Fruit fly (Drosophila melanogaster) Kc167 (cell line): ENCODE measurements around the gene Srp14.

Experiments used
- h ChIP-seq: fragments of >200 bp; optimal IDR thresholded peaks from 3 replicates; lab custom pipeline; 2018; ENCODE audit warnings: missing external identifiers
- psq ChIP-seq: fragments of >200 bp; optimal IDR thresholded peaks from 2 replicates; lab custom pipeline; 2017; ENCODE audit warnings: missing external identifiers
- ttk ChIP-seq: sonication (Bioruptor generic); optimal IDR thresholded peaks from 2 replicates; lab custom pipeline; 2017; ENCODE audit warnings: missing external identifiers

DNA sequence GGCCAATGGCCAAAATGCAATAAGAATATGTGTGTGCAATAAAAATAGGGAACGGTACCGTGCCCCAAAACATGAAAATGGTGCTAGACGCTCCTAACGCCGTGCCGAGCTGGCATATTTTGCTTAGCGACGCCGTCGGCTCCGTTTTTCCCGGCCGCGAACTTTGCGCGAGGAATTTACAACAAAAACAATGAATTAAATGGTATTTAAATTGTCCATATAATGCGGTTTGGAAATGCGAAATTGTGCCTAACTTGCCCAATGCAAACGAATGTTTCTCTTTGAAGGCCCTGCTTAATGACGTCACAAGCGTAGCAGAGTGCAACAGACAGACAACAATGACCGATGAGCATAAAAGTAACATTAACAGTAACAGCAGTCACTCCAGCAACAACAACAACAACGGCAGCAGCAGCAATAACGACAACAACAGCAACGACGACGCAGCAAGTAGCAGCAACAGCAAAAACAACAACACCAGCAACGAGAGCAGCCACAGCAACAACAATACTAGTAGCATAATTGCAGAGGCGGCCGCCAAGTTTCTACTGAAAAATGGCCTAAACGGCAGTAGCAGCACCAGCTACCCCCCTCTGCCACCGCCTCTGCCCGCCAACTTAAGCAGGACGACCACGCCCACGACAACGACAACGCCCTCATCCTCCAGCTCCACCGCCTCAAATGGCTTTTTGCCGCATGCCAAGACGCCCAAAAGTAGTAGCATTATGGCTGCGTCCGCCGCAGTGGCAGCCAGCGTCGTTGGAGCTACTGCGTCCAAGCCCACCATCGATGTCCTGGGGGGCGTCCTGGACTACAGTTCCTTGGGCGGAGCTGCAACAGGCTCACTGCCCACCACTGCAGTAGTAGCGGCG, 42.6 kb downstream of the Srp14 start:
- TF ChIP-seq psq (lab: Kevin White, UChicago) (no peak), h (lab: Kevin White, UChicago) (no peak), ttk (lab: Kevin White, UChicago) (no peak)
